Worm (Caenorhabditis elegans): ENCODE measurements around the gene F56B6.6.
A peak's percentile ranks its signal among the peaks of the same experiment; 100 is the strongest.

Gene F56B6.6

DNA sequence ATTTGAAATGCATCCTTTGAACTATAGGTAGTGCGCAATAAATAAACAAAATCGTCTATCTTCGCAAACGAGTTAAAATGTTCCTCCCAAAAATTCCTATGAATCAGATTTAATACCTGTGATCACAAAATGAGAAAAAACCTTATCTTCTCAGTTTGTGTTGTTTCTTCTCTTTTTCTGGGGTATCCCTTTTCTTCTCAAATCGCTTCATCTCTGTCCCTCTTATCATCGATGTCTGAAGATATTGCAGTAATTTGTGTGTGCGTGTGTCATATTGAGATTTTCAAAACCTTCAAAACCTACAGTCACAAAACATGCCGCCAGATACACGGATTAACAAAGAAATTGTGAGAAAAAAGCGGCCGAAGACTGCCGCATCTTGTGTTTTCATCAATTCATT is 37.0 kb downstream of the F56B6.6 start, which contains the start of gene glt-1:
glt-1 (plus strand) TSS at position 251 of the 400 bp plus-strand sequence.
- TF ChIP-seq nhr-23 (tag; optimal IDR thresholded peaks at IDR 0.05) (peak; percentile 39), nhr-28 (tag; optimal IDR thresholded peaks at IDR 0.05) (no peak)

DNA sequence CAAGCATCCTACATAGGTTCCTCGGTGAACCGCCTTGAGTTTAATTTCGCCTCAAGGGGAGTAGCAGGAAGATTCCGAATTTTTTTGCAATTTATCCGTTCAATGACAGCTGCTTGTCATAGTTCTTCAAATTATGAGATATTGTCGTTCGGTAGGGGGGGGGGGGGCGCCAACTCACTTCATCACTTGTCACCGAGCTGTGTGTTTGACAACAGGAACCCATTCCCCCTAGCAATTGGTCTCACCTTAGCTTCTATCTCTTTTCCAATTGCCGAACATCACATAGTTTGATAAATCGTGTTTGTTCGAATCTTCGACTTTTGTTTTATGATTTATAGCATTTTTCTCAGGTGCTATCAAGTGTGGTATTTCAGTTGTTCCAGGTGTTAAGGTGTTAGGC is 38.2 kb downstream of the F56B6.6 start:
- TF ChIP-seq egl-5 (tag; optimal IDR thresholded peaks at IDR 0.05) = peak; percentile 38
- peak; percentile 1 for TF ChIP-seq unc-62 (GFP tag; optimal IDR thresholded peaks at IDR 0.05)
- TF ChIP-seq ceh-9 (tag; optimal IDR thresholded peaks at IDR 0.05) = no peak

DNA sequence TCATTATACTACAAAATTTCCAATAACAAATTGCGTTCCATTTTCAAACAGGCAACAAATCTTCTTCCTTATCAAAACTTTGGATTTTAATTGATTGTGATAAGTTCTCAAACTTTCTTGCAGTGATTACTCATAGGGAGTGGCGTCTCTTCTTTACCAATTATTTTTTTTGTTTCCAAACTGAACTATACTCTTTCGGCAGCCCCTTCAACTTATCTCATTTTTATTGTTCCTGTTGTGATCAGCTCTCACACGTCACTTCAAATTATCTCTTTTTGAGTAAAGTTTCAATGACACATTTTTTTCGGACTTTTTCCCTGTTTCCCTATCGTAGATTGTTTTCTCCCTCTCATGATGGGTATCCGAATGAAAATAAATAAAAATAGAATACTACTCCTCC is 40.4 kb downstream of the F56B6.6 start:
- no peak for TF ChIP-seq ama-1 (optimal IDR thresholded peaks at IDR 0.05)
- no peak for TF ChIP-seq mml-1 (tag; optimal IDR thresholded peaks at IDR 0.05)

DNA sequence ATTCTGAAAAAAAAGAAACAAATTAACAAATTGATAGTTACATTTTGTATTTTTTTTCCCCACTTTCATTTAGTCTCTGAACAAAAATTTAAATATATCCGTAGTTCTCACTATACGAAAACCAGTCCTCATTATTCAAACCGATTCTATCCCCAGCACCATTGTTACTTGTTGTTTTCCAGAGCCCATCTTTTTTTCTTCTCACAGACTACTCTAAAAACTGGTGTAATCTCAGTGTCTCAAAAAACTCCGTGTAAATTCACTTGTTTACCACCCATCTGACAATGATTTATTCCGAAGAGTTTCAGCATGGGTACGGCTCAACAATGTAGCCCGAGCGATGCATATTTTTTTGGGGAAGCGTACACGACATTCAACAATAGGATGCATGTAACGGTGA is 43.8 kb downstream of the F56B6.6 start, which contains the start of gene C12D12.3:
C12D12.3 (plus strand) TSS at position 301 of the 400 bp plus-strand sequence.
- TF ChIP-seq mdl-1 (tag; optimal IDR thresholded peaks at IDR 0.05) (no peak), R02D3.7 (tag; optimal IDR thresholded peaks at IDR 0.05) (no peak), skn-1 (tag; optimal IDR thresholded peaks at IDR 0.05) (no peak)

DNA sequence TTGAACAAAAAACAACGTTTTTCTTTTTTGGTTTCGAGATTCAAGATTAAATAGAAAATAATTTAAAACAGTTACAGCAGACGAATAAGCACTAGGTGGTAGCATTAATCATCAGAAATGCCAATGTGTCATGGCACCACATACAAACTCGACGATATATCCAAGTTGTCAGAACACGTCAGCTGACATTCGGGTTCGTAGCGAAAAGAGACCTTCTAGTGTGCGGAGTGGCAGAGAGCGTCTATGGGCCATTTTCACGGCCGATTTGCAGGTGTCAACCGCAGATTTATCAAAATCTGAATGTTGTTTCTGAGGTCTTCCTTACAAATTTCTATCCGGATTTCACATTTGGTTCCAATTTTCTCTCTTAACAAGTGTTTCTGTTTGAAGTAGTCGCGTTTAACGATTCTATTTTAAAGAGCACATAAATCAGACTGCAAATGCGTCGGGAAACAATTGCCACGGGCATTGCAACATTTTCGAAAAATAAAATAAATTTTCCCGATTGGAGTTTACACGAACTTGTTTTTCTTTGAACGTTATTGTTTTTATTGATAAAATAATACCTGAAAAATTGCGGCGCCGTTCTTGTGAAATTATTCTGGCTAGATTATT is 44.6 kb downstream of the F56B6.6 start:
- peak; percentile 12 for TF ChIP-seq lin-39 (tag; optimal IDR thresholded peaks at IDR 0.05)
- TF ChIP-seq elt-2 (tag; optimal IDR thresholded peaks at IDR 0.05) = no peak
- no peak for TF ChIP-seq pha-4 (tag; optimal IDR thresholded peaks at IDR 0.05)
- TF ChIP-seq egl-5 (tag; optimal IDR thresholded peaks at IDR 0.05) = peak; percentile 24
